Fruit fly (Drosophila melanogaster): Measurements from ENCODE around the gene Epg5.

Gene Epg5

DNA sequence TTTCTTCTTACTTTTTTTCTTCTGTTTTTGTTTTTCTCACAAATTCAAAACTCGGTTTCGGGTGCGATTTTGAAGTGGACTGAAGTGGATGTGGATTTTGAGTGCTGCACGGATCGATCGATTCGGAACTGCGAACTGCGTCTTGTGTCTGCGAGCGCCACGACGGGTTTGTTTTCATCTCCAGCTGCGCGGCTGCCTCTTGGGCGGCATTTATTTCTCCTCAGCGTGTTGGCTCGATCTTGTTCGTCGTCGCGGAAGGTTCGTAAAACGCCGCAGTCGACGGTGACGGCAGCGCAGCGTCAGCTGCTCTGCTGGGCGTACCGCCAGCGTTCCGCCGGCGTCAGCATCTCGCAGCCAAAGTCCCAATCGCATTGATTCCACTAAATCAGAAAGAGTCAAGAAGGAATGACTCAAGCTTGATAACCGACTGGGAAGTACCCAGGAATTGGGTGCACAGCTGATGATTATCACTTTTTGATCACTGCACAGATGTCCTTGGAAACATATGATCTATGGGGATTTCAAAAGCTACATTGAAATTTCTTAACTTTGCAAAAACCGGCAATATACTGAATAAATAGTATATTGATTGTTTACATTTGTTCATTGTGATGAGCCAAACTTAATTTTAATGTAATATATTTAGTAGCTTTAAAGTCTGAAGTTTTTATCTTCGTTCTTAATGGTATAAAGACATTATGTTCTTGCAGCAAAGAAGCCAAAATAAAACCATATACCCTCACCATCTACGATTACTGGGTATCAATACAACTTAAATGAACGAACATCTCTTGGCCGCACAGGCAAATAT, 36.5 kb upstream of the Epg5 start, which contains the start of gene CG7720 (continued):
- TF ChIP-seq Optix (GFP tag; IDR thresholded peaks at IDR 0.05): no peak
- no peak for TF ChIP-seq slou (GFP tag; optimal IDR thresholded peaks at IDR 0.05)
- no peak for TF ChIP-seq CG6254 (GFP tag; optimal IDR thresholded peaks at IDR 0.05)
- TF ChIP-seq CG7357 (GFP tag; IDR thresholded peaks at IDR 0.05): no peak
- TF ChIP-seq CG8765 (GFP tag; IDR thresholded peaks at IDR 0.05): no peak
- peak; percentile 20 for TF ChIP-seq CG1529 (GFP tag; optimal IDR thresholded peaks at IDR 0.05)
- TF ChIP-seq CG10431 (GFP tag; optimal IDR thresholded peaks at IDR 0.05): no peak
- TF ChIP-seq CoRest (tag; optimal IDR thresholded peaks at IDR 0.05): peak; percentile 72
- TF ChIP-seq Antp (GFP tag; optimal IDR thresholded peaks at IDR 0.05): no peak
- no peak for TF ChIP-seq H2.0 (GFP tag; IDR thresholded peaks at IDR 0.05)
- TF ChIP-seq Drgx (GFP tag; IDR thresholded peaks at IDR 0.05): no peak
- peak; percentile 0 for TF ChIP-seq Nf-YC (tag; optimal IDR thresholded peaks at IDR 0.05)
- no peak for TF ChIP-seq toy (GFP tag; IDR thresholded peaks at IDR 0.05)
- no peak for TF ChIP-seq bigmax (GFP tag; optimal IDR thresholded peaks at IDR 0.05)
- TF ChIP-seq Pdp1 (GFP tag; optimal IDR thresholded peaks at IDR 0.05): peak in 1 of 2 experiments; percentile 4
- peak; percentile 53 for TF ChIP-seq fd96Cb (tag; optimal IDR thresholded peaks at IDR 0.05)
- no peak for TF ChIP-seq nerfin-1 (tag; optimal IDR thresholded peaks at IDR 0.05)
- TF ChIP-seq Blimp-1 (GFP tag; optimal IDR thresholded peaks at IDR 0.05): peak; percentile 34
- no peak for TF ChIP-seq ara (GFP tag; IDR thresholded peaks at IDR 0.05)
- TF ChIP-seq CG3847 (GFP tag; IDR thresholded peaks at IDR 0.05): no peak; the same call in 1 of the 2 replicates
- no peak for TF ChIP-seq CG15696 (tag; optimal IDR thresholded peaks at IDR 0.05)
- peak; percentile 64 for TF ChIP-seq CG4820 (GFP tag; optimal IDR thresholded peaks at IDR 0.05)
- no peak for TF ChIP-seq Fer3 (tag; optimal IDR thresholded peaks at IDR 0.05)
- peak; percentile 58 for TF ChIP-seq CG7556 (GFP tag; optimal IDR thresholded peaks at IDR 0.05)
- TF ChIP-seq Hr3 (GFP tag; optimal IDR thresholded peaks at IDR 0.05): peak; percentile 51
- TF ChIP-seq seq (GFP tag; IDR thresholded peaks at IDR 0.05): no peak
- TF ChIP-seq CG5953 (GFP tag; IDR thresholded peaks at IDR 0.05): no peak
- TF ChIP-seq Rfx (GFP tag; IDR thresholded peaks at IDR 0.05): peak; percentile 25; the same call in 1 of the 2 replicates
- TF ChIP-seq ro (GFP tag; IDR thresholded peaks at IDR 0.05): no peak
- peak; percentile 36 for TF ChIP-seq D19A (tag; optimal IDR thresholded peaks at IDR 0.05)
- peak; percentile 56 for TF ChIP-seq dmrt99B (tag; optimal IDR thresholded peaks at IDR 0.05)
- TF ChIP-seq CG34376 (GFP tag; optimal IDR thresholded peaks at IDR 0.05): no peak
- no peak for TF ChIP-seq bbx (GFP tag; IDR thresholded peaks at IDR 0.05; ENCODE audit: partially characterized antibody)
- TF ChIP-seq CG4617 (GFP tag; optimal IDR thresholded peaks at IDR 0.05; ENCODE audit: borderline replicate concordance): no peak
- TF ChIP-seq Ptx1 (GFP tag; IDR thresholded peaks at IDR 0.05): 0 out of 2 replicates have a peak, but pooled peaks have one; percentile 27
- no peak for TF ChIP-seq amos (GFP tag; IDR thresholded peaks at IDR 0.05; ENCODE audit: partially characterized antibody)
- peak; percentile 31 for TF ChIP-seq CG3281 (GFP tag; optimal IDR thresholded peaks at IDR 0.05)
- TF ChIP-seq CG9215 (GFP tag; IDR thresholded peaks at IDR 0.05): peak; percentile 46
- no peak for TF ChIP-seq CG17568 (GFP tag; optimal IDR thresholded peaks at IDR 0.05)
- TF ChIP-seq dimm (GFP tag; IDR thresholded peaks at IDR 0.05): no peak
- TF ChIP-seq dysf (GFP tag; IDR thresholded peaks at IDR 0.05): peak; percentile 53; the same call in 2 of the 3 replicates
- no peak for TF ChIP-seq rib (GFP tag; IDR thresholded peaks at IDR 0.05)
- TF ChIP-seq lola (GFP tag; optimal IDR thresholded peaks at IDR 0.05): peak in 1 of 3 experiments; percentile 38
- TF ChIP-seq twi (tag; optimal IDR thresholded peaks at IDR 0.05): no peak
- TF ChIP-seq unc-4 (GFP tag; IDR thresholded peaks at IDR 0.05; ENCODE audit: partially characterized antibody): no peak
- peak; percentile 73 for TF ChIP-seq row (GFP tag; IDR thresholded peaks at IDR 0.05)
- no peak for TF ChIP-seq inv (GFP tag; IDR thresholded peaks at IDR 0.05; ENCODE audit: partially characterized antibody)
- no peak for TF ChIP-seq oc (tag; optimal IDR thresholded peaks at IDR 0.05)
- TF ChIP-seq CG4707 (GFP tag; optimal IDR thresholded peaks at IDR 0.05): no peak

Data from whole organism, embryonic.